Fruit fly (Drosophila melanogaster) whole organism, embryonic: ENCODE data around the gene CG8176.

Experiments used
- BEAF-32 ChIP-seq: fragments of 200-800 bp; sonication (Bioruptor generic); optimal IDR thresholded peaks from 3 replicates; lab custom pipeline; 2017; ENCODE audit warnings: missing biosample characterization, missing genetic modification characterization, mild to moderate bottlenecking, moderate library complexity, missing genetic modification reagents
- C15 ChIP-seq: fragments of 200-800 bp; sonication (Bioruptor generic); IDR thresholded peaks from 3 replicates; pipeline ENCODE4 v1.3.6; 2022; ENCODE audit warnings: missing biosample characterization, missing genetic modification characterization
- CG10543 ChIP-seq: fragments of 200-800 bp; sonication (Bioruptor generic); optimal IDR thresholded peaks from 3 replicates; lab custom pipeline; 2017; ENCODE audit warnings: missing biosample characterization, mild to moderate bottlenecking, missing genetic modification characterization, moderate library complexity
- CG10959 ChIP-seq: fragments of 200-800 bp; sonication (Bioruptor generic); IDR thresholded peaks from 2 replicates; pipeline ENCODE4 v1.3.6; 2022; ENCODE audit warnings: missing biosample characterization, missing genetic modification characterization
- CG11695 ChIP-seq: fragments of 200-800 bp; sonication (Bioruptor generic); IDR thresholded peaks from 3 replicates; pipeline ENCODE4 v1.3.6; 2022; ENCODE audit warnings: missing biosample characterization, missing genetic modification characterization
- CG11696 ChIP-seq: fragments of 200-800 bp; sonication (Bioruptor generic); IDR thresholded peaks from 2 replicates; pipeline ENCODE4 v1.3.6; 2022; ENCODE audit warnings: missing biosample characterization, missing genetic modification characterization
- CG11723 ChIP-seq: fragments of 200-800 bp; sonication (Bioruptor generic); optimal IDR thresholded peaks from 2 replicates; lab custom pipeline; 2017; ENCODE audit warnings: missing biosample characterization, mild to moderate bottlenecking, missing genetic modification characterization
- CG12155 ChIP-seq: fragments of 200-800 bp; sonication (Bioruptor generic); optimal IDR thresholded peaks from 3 replicates; lab custom pipeline; 2016; ENCODE audit warnings: missing biosample characterization, missing genetic modification characterization
- CG12219 ChIP-seq: fragments of 200-800 bp; sonication (Bioruptor generic); optimal IDR thresholded peaks from 3 replicates; lab custom pipeline; 2018; ENCODE audit warnings: missing biosample characterization, mild to moderate bottlenecking, missing genetic modification characterization
- CG12391 ChIP-seq: fragments of 200-800 bp; sonication (Bioruptor generic); optimal IDR thresholded peaks from 3 replicates; lab custom pipeline; 2018; ENCODE audit warnings: missing biosample characterization, mild to moderate bottlenecking, missing genetic modification characterization, moderate library complexity
- CG13296 ChIP-seq: fragments of 200-800 bp; sonication (Bioruptor generic); optimal IDR thresholded peaks from 3 replicates; lab custom pipeline; 2018; ENCODE audit warnings: missing biosample characterization, mild to moderate bottlenecking, missing genetic modification characterization
- CG13894 ChIP-seq: fragments of 200-800 bp; sonication (Bioruptor generic); optimal IDR thresholded peaks from 3 replicates; lab custom pipeline; 2018; ENCODE audit warnings: missing biosample characterization, mild to moderate bottlenecking, missing genetic modification characterization, moderate library complexity
- CG14014 ChIP-seq: fragments of 200-800 bp; sonication (Bioruptor generic); IDR thresholded peaks from 2 replicates; pipeline ENCODE4 v1.3.6; 2022; ENCODE audit warnings: missing biosample characterization, missing genetic modification characterization
- CG15514 ChIP-seq: fragments of 200-800 bp; sonication (Bioruptor generic); optimal IDR thresholded peaks from 3 replicates; lab custom pipeline; 2017; ENCODE audit warnings: missing biosample characterization, missing genetic modification characterization, mild to moderate bottlenecking, moderate library complexity, missing genetic modification reagents
- CG15696 ChIP-seq: fragments of 200-800 bp; sonication (Bioruptor generic); optimal IDR thresholded peaks from 2 replicates; lab custom pipeline; 2019; ENCODE audit warnings: missing biosample characterization, mild to moderate bottlenecking, missing genetic modification characterization, moderate library complexity
- CG17912 ChIP-seq: fragments of 200-800 bp; sonication (Bioruptor generic); optimal IDR thresholded peaks from 2 replicates; lab custom pipeline; 2018; ENCODE audit warnings: missing biosample characterization, mild to moderate bottlenecking, missing genetic modification characterization
- CG18262 ChIP-seq: fragments of 200-800 bp; optimal IDR thresholded peaks from 3 replicates; lab custom pipeline; 2019; ENCODE audit warnings: missing biosample characterization, mild to moderate bottlenecking, missing genetic modification characterization, moderate library complexity
- CG2889 ChIP-seq: fragments of 200-800 bp; sonication (Bioruptor generic); IDR thresholded peaks from 3 replicates; pipeline ENCODE4 v1.3.6; 2022; ENCODE audit warnings: missing biosample characterization, missing genetic modification characterization
- CG30403 ChIP-seq: fragments of 200-800 bp; sonication (Bioruptor generic); optimal IDR thresholded peaks from 3 replicates; lab custom pipeline; 2016; ENCODE audit warnings: missing biosample characterization, missing genetic modification characterization
- CG6765 ChIP-seq: fragments of 200-800 bp; sonication (Bioruptor generic); optimal IDR thresholded peaks from 3 replicates; lab custom pipeline; 2017; ENCODE audit warnings: missing biosample characterization, mild to moderate bottlenecking, missing genetic modification characterization
- CG6813 ChIP-seq: fragments of 200-800 bp; sonication (Bioruptor generic); optimal IDR thresholded peaks from 2 replicates; lab custom pipeline; 2017; ENCODE audit warnings: missing biosample characterization, missing genetic modification characterization, mild to moderate bottlenecking, moderate library complexity, missing genetic modification reagents
- CG6854 ChIP-seq: fragments of 200-800 bp; sonication (Bioruptor generic); optimal IDR thresholded peaks from 3 replicates; lab custom pipeline; 2017; ENCODE audit warnings: missing biosample characterization, mild to moderate bottlenecking, missing genetic modification characterization
- CG7786 ChIP-seq: fragments of 200-800 bp; sonication (Bioruptor generic); optimal IDR thresholded peaks from 2 replicates; lab custom pipeline; 2016; ENCODE audit warnings: missing biosample characterization, missing genetic modification characterization
- CG9437 ChIP-seq: fragments of 200-800 bp; sonication (Bioruptor generic); optimal IDR thresholded peaks from 2 replicates; lab custom pipeline; 2018; ENCODE audit warnings: missing biosample characterization, mild to moderate bottlenecking, missing genetic modification characterization
- CG9797 ChIP-seq: fragments of 200-800 bp; sonication (Bioruptor generic); optimal IDR thresholded peaks from 3 replicates; lab custom pipeline; 2018; ENCODE audit warnings: missing biosample characterization, mild to moderate bottlenecking, missing genetic modification characterization
- CG9876 ChIP-seq: fragments of 200-800 bp; sonication (Bioruptor generic); optimal IDR thresholded peaks from 2 replicates; lab custom pipeline; 2016; ENCODE audit warnings: missing biosample characterization, missing genetic modification characterization
- E2f2 ChIP-seq: fragments of 200-800 bp; sonication (Bioruptor generic); IDR thresholded peaks from 2 replicates; pipeline ENCODE4 v1.3.6; 2022; ENCODE audit warnings: missing biosample characterization, missing genetic modification characterization
- Fer1 ChIP-seq: fragments of 200-800 bp; sonication (Bioruptor generic); optimal IDR thresholded peaks from 2 replicates; lab custom pipeline; 2017; ENCODE audit warnings: missing biosample characterization, mild to moderate bottlenecking, missing genetic modification characterization
- HmgD ChIP-seq: fragments of 200-800 bp; sonication (Bioruptor generic); optimal IDR thresholded peaks from 3 replicates; lab custom pipeline; 2016; ENCODE audit warnings: missing biosample characterization, missing genetic modification characterization
- HmgZ ChIP-seq: fragments of 200-800 bp; sonication (Bioruptor generic); optimal IDR thresholded peaks from 2 replicates; lab custom pipeline; 2018; ENCODE audit warnings: missing biosample characterization, mild to moderate bottlenecking, missing genetic modification characterization
- Hmr ChIP-seq: fragments of 200-800 bp; sonication (Bioruptor generic); optimal IDR thresholded peaks from 3 replicates; lab custom pipeline; 2017; ENCODE audit warnings: mild to moderate bottlenecking, missing biosample characterization, missing genetic modification reagents, missing genetic modification characterization
- Lim3 ChIP-seq: fragments of 200-800 bp; sonication (Bioruptor generic); IDR thresholded peaks from 2 replicates; pipeline ENCODE4 v1.3.6; 2022; ENCODE audit warnings: missing biosample characterization, missing genetic modification characterization
- Max ChIP-seq: fragments of 200-800 bp; sonication (Bioruptor generic); optimal IDR thresholded peaks from 2 replicates; lab custom pipeline; 2016; ENCODE audit warnings: missing biosample characterization, mild to moderate bottlenecking, missing genetic modification characterization
- PHDP ChIP-seq: fragments of 200-800 bp; sonication (Bioruptor generic); optimal IDR thresholded peaks from 3 replicates; lab custom pipeline; 2018; ENCODE audit warnings: missing biosample characterization, mild to moderate bottlenecking, missing genetic modification characterization, moderate library complexity
- Sin3A ChIP-seq: fragments of >200 bp; optimal IDR thresholded peaks from 2 replicates; lab custom pipeline; 2018
- Usf ChIP-seq: fragments of 200-800 bp; sonication (Bioruptor generic); optimal IDR thresholded peaks from 2 replicates; lab custom pipeline; 2017; ENCODE audit warnings: missing genotype, missing biosample characterization, missing genetic modification characterization
- Xbp1 ChIP-seq: fragments of 200-800 bp; sonication (Bioruptor generic); optimal IDR thresholded peaks from 3 replicates; lab custom pipeline; 2016; ENCODE audit warnings: missing biosample characterization, mild to moderate bottlenecking, missing genetic modification characterization
- abd-A ChIP-seq: fragments of 200-800 bp; sonication (Bioruptor generic); optimal IDR thresholded peaks from 3 replicates; lab custom pipeline; 2019; ENCODE audit warnings: missing biosample characterization, mild to moderate bottlenecking, missing genetic modification characterization, moderate library complexity
- ara ChIP-seq: fragments of 200-800 bp; sonication (Bioruptor generic); IDR thresholded peaks from 2 replicates; pipeline ENCODE4 v1.3.6; 2022; ENCODE audit warnings: missing biosample characterization, missing genetic modification characterization
- bowl ChIP-seq: fragments of 200-800 bp; sonication (Bioruptor generic); IDR thresholded peaks from 2 replicates; pipeline ENCODE4 v1.3.6; 2022; ENCODE audit warnings: missing biosample characterization, missing genetic modification characterization
- grn ChIP-seq: fragments of 200-800 bp; sonication (Bioruptor generic); optimal IDR thresholded peaks from 3 replicates; lab custom pipeline; 2017; ENCODE audit warnings: missing biosample characterization, missing genetic modification characterization
- gsb ChIP-seq: fragments of 200-800 bp; sonication (Bioruptor generic); IDR thresholded peaks from 2 replicates; pipeline ENCODE4 v1.3.6; 2022; ENCODE audit warnings: missing biosample characterization, missing genetic modification characterization
- knrl ChIP-seq: fragments of 200-800 bp; sonication (Bioruptor generic); IDR thresholded peaks from 3 replicates; pipeline ENCODE4 v1.3.6; 2022; ENCODE audit warnings: missing biosample characterization, missing genetic modification characterization; ENCODE audit not compliant: partially characterized antibody
- luna ChIP-seq: fragments of 200-800 bp; sonication (Bioruptor generic); optimal IDR thresholded peaks from 2 replicates; lab custom pipeline; 2016; ENCODE audit warnings: missing biosample characterization, missing genetic modification characterization
- pan ChIP-seq, 4 experiments: fragments of >200 bp in 3 of 4; fragments of 200-800 bp in 1 of 4; sonication (Bioruptor generic) in 1 of 4; optimal IDR thresholded peaks in 3 of 4; IDR thresholded peaks in 1 of 4; 2 replicates each; pipeline versions ENCODE4 v1.3.6 to Lab custom; 2017 to 2022; ENCODE audit warnings: missing biosample characterization in 2 of 4, missing genetic modification characterization in 2 of 4, mixed read lengths in 1 of 4
- pfk ChIP-seq: fragments of 200-800 bp; sonication (Bioruptor generic); optimal IDR thresholded peaks from 2 replicates; lab custom pipeline; 2018; ENCODE audit warnings: missing biosample characterization, mild to moderate bottlenecking, missing genetic modification characterization, moderate library complexity
- schlank ChIP-seq: fragments of 200-800 bp; sonication (Bioruptor generic); optimal IDR thresholded peaks from 2 replicates; lab custom pipeline; 2018; ENCODE audit warnings: missing biosample characterization, mild to moderate bottlenecking, missing genetic modification characterization
- so ChIP-seq: fragments of 200-800 bp; sonication (Bioruptor generic); IDR thresholded peaks from 3 replicates; pipeline ENCODE4 v1.3.6; 2022; ENCODE audit warnings: missing biosample characterization, missing genetic modification characterization
- sob ChIP-seq: fragments of 200-800 bp; sonication (Bioruptor generic); IDR thresholded peaks from 2 replicates; pipeline ENCODE4 v1.3.6; 2022; ENCODE audit warnings: missing biosample characterization, missing genetic modification characterization
- sr ChIP-seq: fragments of 200-800 bp; sonication (Bioruptor generic); IDR thresholded peaks from 3 replicates; pipeline ENCODE4 v1.3.6; 2022; ENCODE audit warnings: missing biosample characterization, missing genetic modification characterization
- twi ChIP-seq: fragments of 200-800 bp; optimal IDR thresholded peaks from 2 replicates; lab custom pipeline; 2019; ENCODE audit warnings: missing biosample characterization, mild to moderate bottlenecking, missing genetic modification characterization, moderate library complexity

The CG8176 gene

dm6 chr3R:9534125-9534496 is 18.3 kb downstream of the CG8176 start (continued):
- TF ChIP-seq CG6813 (peak; percentile 80), Hmr (GFP tag; lab: Kevin White, UChicago) (peak; percentile 85), CG7786 (peak; percentile 89), Max (GFP tag; lab: Kevin White, UChicago) (peak; percentile 86), E2f2 (GFP tag; lab: Robert Waterston, UW) (peak; percentile 71), CG9876 (peak; percentile 82), CG11695 (GFP tag; lab: Robert Waterston, UW) (peak; percentile 90), CG15514 (GFP tag; lab: Kevin White, UChicago) (peak; percentile 50), CG14014 (GFP tag; lab: Robert Waterston, UW) (peak; percentile 90), HmgD (peak; percentile 9), CG13296 (GFP tag; lab: Kevin White, UChicago) (peak; percentile 81), CG9437 (peak; percentile 90), abd-A (tag; lab: Kevin White, UChicago) (no peak), CG13894 (tag; lab: Kevin White, UChicago) (no peak), schlank (peak; percentile 67), CG2889 (GFP tag; lab: Robert Waterston, UW) (peak; percentile 84), CG10543 (GFP tag; lab: Kevin White, UChicago) (no peak), luna (GFP tag; lab: Kevin White, UChicago) (peak; percentile 80), PHDP (peak; percentile 96), HmgZ (tag; lab: Kevin White, UChicago) (peak; percentile 89), Usf (GFP tag; lab: Kevin White, UChicago) (peak; percentile 52), CG12219 (GFP tag; lab: Kevin White, UChicago) (peak; percentile 91), CG18262 (peak; percentile 95), CG6854 (GFP tag; lab: Kevin White, UChicago) (peak; percentile 76), pfk (GFP tag; lab: Kevin White, UChicago) (no peak), CG12391 (peak; percentile 95), gsb (peak; percentile 78), CG30403 (GFP tag; lab: Kevin White, UChicago) (peak; percentile 95), twi (tag; lab: Kevin White, UChicago) (peak; percentile 83), CG11696 (peak; percentile 82), BEAF-32 (GFP tag; lab: Kevin White, UChicago) (no peak), CG17912 (GFP tag; lab: Kevin White, UChicago) (peak; percentile 58), CG9797 (GFP tag; lab: Kevin White, UChicago) (no peak), Sin3A (lab: Kevin White, UChicago) (no peak), bowl (GFP tag; lab: Robert Waterston, UW) (peak; percentile 79), knrl (no peak), Fer1 (GFP tag; lab: Kevin White, UChicago) (peak; percentile 78), CG15696 (tag; lab: Kevin White, UChicago) (peak; percentile 54), C15 (GFP tag; lab: Robert Waterston, UW) (peak; percentile 83; the same call in 2 of the 3 replicates), Lim3 (GFP tag; lab: Robert Waterston, UW) (no peak), pan (optimal IDR thresholded peaks at IDR 0.05; lab: Kevin White, UChicago) (no peak), pan (GFP tag; optimal IDR thresholded peaks at IDR 0.05 in 1 of 2, IDR thresholded peaks at IDR 0.05 in 1 of 2) (peak in 1 of 2 experiments; percentile 93), CG11723 (GFP tag; lab: Kevin White, UChicago) (peak; percentile 89), Xbp1 (peak; percentile 95), so (GFP tag; lab: Robert Waterston, UW) (peak; percentile 90), CG12155 (GFP tag; lab: Kevin White, UChicago) (peak; percentile 89), sob (GFP tag; lab: Robert Waterston, UW) (peak; percentile 93), CG10959 (GFP tag; lab: Robert Waterston, UW) (peak; percentile 40), ara (GFP tag; lab: Robert Waterston, UW) (peak; percentile 93), grn (GFP tag; lab: Kevin White, UChicago) (no peak), CG6765 (GFP tag; lab: Kevin White, UChicago) (peak; percentile 55), sr (GFP tag; lab: Robert Waterston, UW) (peak; percentile 54; the same call in 2 of the 3 replicates)
